Worm (Caenorhabditis elegans) whole organism, late embryonic: ENCODE data around the gene T04B2.3.

Source experiments
- C08G9.2 ChIP-seq: sonication (generic microtip); optimal IDR thresholded peaks from 2 replicates; lab custom pipeline; 2016; ENCODE audit warnings: mild to moderate bottlenecking, missing genetic modification characterization, moderate library complexity, missing compliant biosample characterization
- F13H6.1 ChIP-seq: sonication (generic microtip); optimal IDR thresholded peaks from 2 replicates; lab custom pipeline; 2016; ENCODE audit warnings: missing genetic modification characterization, missing compliant biosample characterization
- K02D7.2 ChIP-seq: sonication (generic microtip); optimal IDR thresholded peaks from 2 replicates; lab custom pipeline; 2017; ENCODE audit warnings: mild to moderate bottlenecking, missing genetic modification characterization, missing compliant biosample characterization
- Y22D7AL.16 ChIP-seq: sonication (generic microtip); optimal IDR thresholded peaks from 2 replicates; lab custom pipeline; 2016; ENCODE audit warnings: missing genetic modification characterization, missing compliant biosample characterization
- ahr-1 ChIP-seq: sonication (generic microtip); optimal IDR thresholded peaks from 2 replicates; lab custom pipeline; 2016; ENCODE audit warnings: missing genetic modification characterization, missing compliant biosample characterization
- ceh-14 ChIP-seq: sonication (generic microtip); optimal IDR thresholded peaks from 2 replicates; lab custom pipeline; 2016; ENCODE audit warnings: missing genotype, missing genetic modification characterization, missing compliant biosample characterization
- ceh-18 ChIP-seq: sonication (generic microtip); optimal IDR thresholded peaks from 2 replicates; lab custom pipeline; 2016; ENCODE audit warnings: missing genetic modification characterization, missing compliant biosample characterization
- ceh-19 ChIP-seq: fragments of 200-800 bp; sonication (Bioruptor generic); optimal IDR thresholded peaks from 2 replicates; lab custom pipeline; 2018; ENCODE audit warnings: mild to moderate bottlenecking, missing genetic modification characterization, missing compliant biosample characterization
- ceh-2 ChIP-seq: sonication (generic microtip); optimal IDR thresholded peaks from 2 replicates; lab custom pipeline; 2016; ENCODE audit warnings: missing genotype, missing genetic modification characterization, missing compliant biosample characterization
- ceh-24 ChIP-seq: sonication (generic microtip); optimal IDR thresholded peaks from 2 replicates; lab custom pipeline; 2016; ENCODE audit warnings: mild to moderate bottlenecking, missing genetic modification characterization, missing compliant biosample characterization
- ceh-30 ChIP-seq: fragments of 150-350 bp; optimal IDR thresholded peaks from 2 replicates; lab custom pipeline; 2014; ENCODE audit warnings: missing biosample characterization, missing genetic modification characterization
- ceh-31 ChIP-seq: sonication (generic microtip); optimal IDR thresholded peaks from 2 replicates; lab custom pipeline; 2016; ENCODE audit warnings: missing genetic modification characterization, missing compliant biosample characterization
- ceh-34 ChIP-seq: sonication (generic microtip); optimal IDR thresholded peaks from 2 replicates; lab custom pipeline; 2016; ENCODE audit warnings: mild to moderate bottlenecking, missing genetic modification characterization, missing compliant biosample characterization
- ceh-45 ChIP-seq: fragments of 200-800 bp; sonication (Bioruptor generic); IDR thresholded peaks from 2 replicates; pipeline ENCODE4 v1.3.6; 2022; ENCODE audit warnings: missing genetic modification reagents, missing genetic modification characterization, missing compliant biosample characterization
- ceh-6 ChIP-seq: fragments of 200-800 bp; sonication (Bioruptor generic); optimal IDR thresholded peaks from 2 replicates; lab custom pipeline; 2018; ENCODE audit warnings: mild to moderate bottlenecking, missing genetic modification characterization, missing compliant biosample characterization
- ceh-9 ChIP-seq: sonication (generic microtip); optimal IDR thresholded peaks from 2 replicates; lab custom pipeline; 2016; ENCODE audit warnings: mild to moderate bottlenecking, missing genetic modification characterization, inconsistent platforms, missing compliant biosample characterization
- che-1 ChIP-seq: sonication (generic microtip); optimal IDR thresholded peaks from 2 replicates; lab custom pipeline; 2016; ENCODE audit warnings: mild to moderate bottlenecking, missing genetic modification characterization, missing compliant biosample characterization
- elt-2 ChIP-seq: sonication (generic microtip); optimal IDR thresholded peaks from 2 replicates; lab custom pipeline; 2016; ENCODE audit warnings: missing genetic modification reagents, missing genetic modification characterization, missing compliant biosample characterization
- elt-4 ChIP-seq: sonication (generic microtip); optimal IDR thresholded peaks from 2 replicates; lab custom pipeline; 2016; ENCODE audit warnings: missing genetic modification characterization, missing compliant biosample characterization
- eyg-1 ChIP-seq: sonication (generic microtip); optimal IDR thresholded peaks from 2 replicates; lab custom pipeline; 2016; ENCODE audit warnings: missing genotype, missing genetic modification characterization, missing compliant biosample characterization
- fkh-10 ChIP-seq: fragments of 150-350 bp; optimal IDR thresholded peaks from 2 replicates; lab custom pipeline; 2014; ENCODE audit warnings: missing biosample characterization, missing genetic modification reagents, missing genetic modification characterization
- fkh-6 ChIP-seq: sonication (generic microtip); optimal IDR thresholded peaks from 2 replicates; lab custom pipeline; 2016; ENCODE audit warnings: missing genetic modification characterization, missing compliant biosample characterization
- gmeb-2 ChIP-seq: sonication (generic microtip); optimal IDR thresholded peaks from 2 replicates; lab custom pipeline; 2016; ENCODE audit warnings: missing genetic modification characterization, inconsistent platforms, missing compliant biosample characterization
- hlh-13 ChIP-seq: fragments of 200-800 bp; sonication (Bioruptor generic); optimal IDR thresholded peaks from 2 replicates; lab custom pipeline; 2018; ENCODE audit warnings: mild to moderate bottlenecking, missing genetic modification characterization, missing compliant biosample characterization
- hlh-15 ChIP-seq: sonication (generic microtip); optimal IDR thresholded peaks from 2 replicates; lab custom pipeline; 2016; ENCODE audit warnings: missing genetic modification characterization, missing compliant biosample characterization
- hlh-6 ChIP-seq: sonication (generic microtip); optimal IDR thresholded peaks from 2 replicates; lab custom pipeline; 2016; ENCODE audit warnings: missing genotype, missing genetic modification characterization, missing compliant biosample characterization
- lim-6 ChIP-seq: sonication (generic microtip); optimal IDR thresholded peaks from 2 replicates; lab custom pipeline; 2016; ENCODE audit warnings: missing genetic modification characterization, missing compliant biosample characterization
- madf-2 ChIP-seq: sonication (generic microtip); optimal IDR thresholded peaks from 2 replicates; lab custom pipeline; 2017; ENCODE audit warnings: missing genetic modification characterization, missing compliant biosample characterization
- nfya-1 ChIP-seq: sonication (generic microtip); optimal IDR thresholded peaks from 2 replicates; lab custom pipeline; 2017; ENCODE audit warnings: missing genetic modification characterization, mild to moderate bottlenecking, missing compliant biosample characterization, antibody characterized with exemption, moderate library complexity
- nhr-11 ChIP-seq: fragments of 150-350 bp; optimal IDR thresholded peaks from 2 replicates; lab custom pipeline; 2014; ENCODE audit warnings: missing biosample characterization, missing genetic modification characterization
- nhr-232 ChIP-seq: sonication (generic microtip); optimal IDR thresholded peaks from 2 replicates; lab custom pipeline; 2016; ENCODE audit warnings: missing genetic modification characterization, missing compliant biosample characterization
- odd-2 ChIP-seq: sonication (generic microtip); optimal IDR thresholded peaks from 2 replicates; lab custom pipeline; 2017; ENCODE audit warnings: antibody characterized with exemption, mild to moderate bottlenecking, missing genetic modification characterization, missing compliant biosample characterization
- pag-3 ChIP-seq: sonication (generic microtip); optimal IDR thresholded peaks from 2 replicates; lab custom pipeline; 2016; ENCODE audit warnings: missing compliant biosample characterization, missing genetic modification characterization, borderline replicate concordance
- pax-1 ChIP-seq: fragments of 150-350 bp; optimal IDR thresholded peaks from 2 replicates; lab custom pipeline; 2014; ENCODE audit warnings: missing biosample characterization, missing genetic modification characterization
- pha-4 ChIP-seq: fragments of 150-350 bp; optimal IDR thresholded peaks from 2 replicates; lab custom pipeline; 2018; ENCODE audit warnings: missing biosample characterization, missing genetic modification reagents, missing genetic modification characterization
- pqm-1 ChIP-seq: sonication (generic microtip); optimal IDR thresholded peaks from 2 replicates; lab custom pipeline; 2016; ENCODE audit warnings: missing genetic modification characterization, missing compliant biosample characterization
- pros-1 ChIP-seq: fragments of 150-350 bp; optimal IDR thresholded peaks from 2 replicates; lab custom pipeline; 2014; ENCODE audit warnings: missing biosample characterization, missing genetic modification reagents, missing genetic modification characterization
- rnt-1 ChIP-seq: sonication (generic microtip); optimal IDR thresholded peaks from 2 replicates; lab custom pipeline; 2016; ENCODE audit warnings: missing genetic modification characterization, missing compliant biosample characterization
- sox-2 ChIP-seq: fragments of 200-800 bp; sonication (Bioruptor generic); IDR thresholded peaks from 2 replicates; pipeline ENCODE4 v1.3.6; 2022; ENCODE audit warnings: missing genetic modification reagents, missing genetic modification characterization, missing compliant biosample characterization
- tbx-2 ChIP-seq: sonication (generic microtip); optimal IDR thresholded peaks from 2 replicates; lab custom pipeline; 2016; ENCODE audit warnings: missing genetic modification characterization, missing compliant biosample characterization
- tbx-7 ChIP-seq: sonication (generic microtip); optimal IDR thresholded peaks from 2 replicates; lab custom pipeline; 2016; ENCODE audit warnings: missing genotype, missing genetic modification characterization, missing compliant biosample characterization
- unc-3 ChIP-seq, 2 experiments: fragments of 200-800 bp in 1 of 2; sonication (Bioruptor generic) in 1 of 2; sonication (generic microtip) in 1 of 2; conservative IDR thresholded peaks in 1 of 2; optimal IDR thresholded peaks in 1 of 2; 2 replicates each; pipeline versions ENCODE4 v1.3.6 to Lab custom; 2016 to 2022; ENCODE audit warnings: missing compliant biosample characterization in 2 of 2, missing genetic modification characterization in 2 of 2, missing genetic modification reagents in 1 of 2
- unc-86 ChIP-seq: sonication (generic microtip); optimal IDR thresholded peaks from 2 replicates; lab custom pipeline; 2016; ENCODE audit warnings: missing genetic modification characterization, missing compliant biosample characterization
- zip-5 ChIP-seq: sonication (generic microtip); optimal IDR thresholded peaks from 2 replicates; lab custom pipeline; 2016; ENCODE audit warnings: missing genetic modification characterization, missing compliant biosample characterization
- ztf-16 ChIP-seq: sonication (generic microtip); optimal IDR thresholded peaks from 2 replicates; lab custom pipeline; 2017; ENCODE audit warnings: missing genetic modification characterization, missing compliant biosample characterization

T04B2.3 gene

DNA sequence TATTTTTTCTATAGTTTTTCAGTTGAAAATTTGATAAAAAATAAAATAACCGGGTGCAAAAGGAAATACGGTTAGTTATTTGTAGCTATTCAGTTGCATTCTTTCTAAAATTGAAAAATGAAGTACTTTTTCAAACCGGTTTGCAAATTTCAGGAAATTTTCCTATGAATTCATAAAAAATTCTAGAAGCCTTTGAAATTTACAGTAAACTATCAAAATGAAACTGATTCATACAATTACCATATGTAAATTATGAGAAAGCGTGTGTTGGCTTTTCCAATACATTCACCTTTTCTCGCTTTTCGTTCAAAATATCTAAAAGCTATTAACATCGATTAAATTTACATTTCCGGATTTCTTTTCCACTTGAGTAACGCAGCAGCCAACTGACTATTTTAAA, 30.2 kb upstream of the T04B2.3 start, which contains the start of gene ent-7:
Gene ent-7, plus strand, starts transcription at position 301 of the 400 bp plus-strand sequence.
- TF ChIP-seq ceh-34 (tag; lab: Kevin White, UChicago) = no peak
- TF ChIP-seq tbx-2 = no peak
- no peak for TF ChIP-seq C08G9.2 (tag; lab: Kevin White, UChicago)
- no peak for TF ChIP-seq gmeb-2 (tag; lab: Kevin White, UChicago)
- no peak for TF ChIP-seq madf-2 (tag; lab: Kevin White, UChicago)
- no peak for TF ChIP-seq rnt-1 (tag; lab: Kevin White, UChicago)
- TF ChIP-seq ceh-2 (tag; lab: Kevin White, UChicago) = no peak
- no peak for TF ChIP-seq che-1 (tag; lab: Kevin White, UChicago)
- no peak for TF ChIP-seq eyg-1 (tag; lab: Kevin White, UChicago)
- no peak for TF ChIP-seq ceh-18 (tag; lab: Kevin White, UChicago)
- no peak for TF ChIP-seq F13H6.1 (tag; lab: Kevin White, UChicago)
- TF ChIP-seq tbx-7 (tag; lab: Kevin White, UChicago) = no peak
- TF ChIP-seq ztf-16 (tag; lab: Kevin White, UChicago) = no peak
- TF ChIP-seq nhr-11 = no peak
- TF ChIP-seq pqm-1 (tag; lab: Kevin White, UChicago) = no peak
- TF ChIP-seq, all 69 proteins: peak for 0

DNA sequence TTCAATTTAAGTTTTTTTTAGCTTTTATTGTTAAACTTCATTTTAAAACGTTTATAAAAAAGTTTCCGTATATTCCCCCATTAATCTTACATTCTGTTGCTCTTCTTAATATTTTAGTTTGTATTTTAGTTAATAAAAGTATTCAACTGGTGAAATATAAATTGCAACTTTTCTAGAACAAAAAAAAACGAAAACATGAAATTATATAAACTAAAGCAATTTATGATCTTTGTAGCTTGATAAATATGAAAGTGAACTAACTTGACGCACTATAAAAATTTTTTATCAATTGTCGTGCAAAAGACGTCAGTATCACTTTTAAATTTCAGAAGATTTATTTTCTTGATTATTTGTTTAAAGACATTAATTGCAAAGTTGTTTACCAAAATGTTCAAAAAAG, 29.6 kb upstream of the T04B2.3 start, which contains the start of gene F44D12.2:
Gene F44D12.2, minus strand, starts transcription at position 101 of the 400 bp plus-strand sequence.
- TF ChIP-seq K02D7.2 = no peak
- no peak for TF ChIP-seq fkh-10 (GFP tag; lab: Kevin White, UChicago)
- no peak for TF ChIP-seq odd-2 (tag; lab: Kevin White, UChicago)
- no peak for TF ChIP-seq che-1 (tag; lab: Kevin White, UChicago)
- no peak for TF ChIP-seq ahr-1
- no peak for TF ChIP-seq nhr-11
- TF ChIP-seq gmeb-2 (tag; lab: Kevin White, UChicago) = no peak
- TF ChIP-seq hlh-13 (GFP tag; lab: Kevin White, UChicago) = no peak
- no peak for TF ChIP-seq madf-2 (tag; lab: Kevin White, UChicago)
- no peak for TF ChIP-seq nhr-232 (tag; lab: Kevin White, UChicago)
- no peak for TF ChIP-seq ztf-16 (tag; lab: Kevin White, UChicago)
- no peak for TF ChIP-seq Y22D7AL.16
- TF ChIP-seq ceh-9 = no peak
- no peak for TF ChIP-seq pros-1
- no peak for TF ChIP-seq ceh-6 (GFP tag; lab: Kevin White, UChicago)
- no peak for TF ChIP-seq pax-1 (tag; lab: Kevin White, UChicago)
- no peak for TF ChIP-seq pag-3
- no peak for TF ChIP-seq ceh-14 (tag; lab: Kevin White, UChicago)
- TF ChIP-seq C08G9.2 (tag; lab: Kevin White, UChicago) = no peak

ce11 chrIV:10021283-10021682, 25.9 kb upstream of the T04B2.3 start, which contains the start of gene F44D12.19:
F44D12.19 (plus strand) TSS chrIV:10021583.
- TF ChIP-seq rnt-1 (tag; lab: Kevin White, UChicago) = no peak
- TF ChIP-seq sox-2 (GFP tag; lab: Robert Waterston, UW) = no peak
- TF ChIP-seq zip-5 (tag; lab: Kevin White, UChicago) = no peak
- no peak for TF ChIP-seq elt-2 (tag; lab: Kevin White, UChicago)
- TF ChIP-seq ceh-24 = no peak
- no peak for TF ChIP-seq nfya-1
- no peak for TF ChIP-seq unc-86 (tag; lab: Kevin White, UChicago)
- TF ChIP-seq elt-4 (tag; lab: Kevin White, UChicago) = no peak
- no peak for TF ChIP-seq ceh-18 (tag; lab: Kevin White, UChicago)
- TF ChIP-seq ceh-9 = no peak
- no peak for TF ChIP-seq ceh-45 (GFP tag; lab: Robert Waterston, UW)
- no peak for TF ChIP-seq ceh-31 (tag; lab: Kevin White, UChicago)

- no peak for TF ChIP-seq lim-6
- no peak for TF ChIP-seq unc-3 (GFP tag; conservative IDR thresholded peaks at IDR 0.05; lab: Robert Waterston, UW)
- TF ChIP-seq unc-3 (tag; optimal IDR thresholded peaks at IDR 0.05; lab: Kevin White, UChicago) = no peak
- no peak for TF ChIP-seq ceh-9
- no peak for TF ChIP-seq ceh-31 (tag; lab: Kevin White, UChicago)
- TF ChIP-seq fkh-6 (tag; lab: Kevin White, UChicago) = no peak
- TF ChIP-seq pha-4 (tag; lab: Kevin White, UChicago) = no peak
- no peak for TF ChIP-seq tbx-7 (tag; lab: Kevin White, UChicago)
- no peak for TF ChIP-seq C08G9.2 (tag; lab: Kevin White, UChicago)
- no peak for TF ChIP-seq hlh-15
- no peak for TF ChIP-seq ceh-19 (GFP tag; lab: Kevin White, UChicago)
- no peak for TF ChIP-seq zip-5 (tag; lab: Kevin White, UChicago)
- no peak for TF ChIP-seq ceh-6 (GFP tag; lab: Kevin White, UChicago)
- TF ChIP-seq hlh-6 (tag; lab: Kevin White, UChicago) = no peak
- no peak for TF ChIP-seq hlh-13 (GFP tag; lab: Kevin White, UChicago)
- no peak for TF ChIP-seq unc-86 (tag; lab: Kevin White, UChicago)
- TF ChIP-seq nhr-232 (tag; lab: Kevin White, UChicago) = no peak
- TF ChIP-seq nhr-11 = no peak
- no peak for TF ChIP-seq ceh-30 (tag; lab: Kevin White, UChicago)
- TF ChIP-seq odd-2 (tag; lab: Kevin White, UChicago) = no peak
Measured at ce11 chrIV:10022991-10023390, 24.2 kb upstream of the T04B2.3 start, which contains the start of gene F44D12.8. F44D12.8 (plus strand) TSS chrIV:10023291.
